Worm (Caenorhabditis elegans): ENCODE data around the gene ran-5.
"Not testable (repeated sequence)": the region's sequence is repeated elsewhere in the genome, so short reads cannot be mapped to it uniquely, and the experiment has no call there.

DNA sequence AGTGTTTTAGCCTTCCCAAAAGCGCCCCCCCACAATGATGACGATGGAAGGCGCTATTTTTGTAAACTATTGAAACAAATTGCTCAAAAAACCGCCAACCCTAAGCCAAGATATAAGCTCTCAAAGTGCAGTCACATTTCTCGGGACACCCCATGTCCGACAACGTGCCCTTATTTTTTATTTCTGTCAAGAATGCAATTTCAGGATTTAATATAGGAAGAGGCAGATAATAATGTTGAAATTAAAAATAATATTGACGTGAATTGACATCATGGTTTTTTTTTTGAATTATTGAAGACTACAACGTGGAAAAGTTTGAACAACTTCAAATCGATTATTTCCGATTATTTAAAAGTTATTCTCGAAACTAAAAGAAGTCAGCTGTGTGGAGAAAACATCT lies 33.9 kb upstream of the ran-5 start, which contains the start of gene ZK84.2:
- TF ChIP-seq him-1, dao-5 (tag; optimal IDR thresholded peaks at IDR 0.05): not testable (repeated sequence)

Data from whole organism, L4/young adult.